Worm (Caenorhabditis elegans) whole organism, young adult: ENCODE results near the gene cyp-34A8.

Source experiments
- B0019.2 ChIP-seq: fragments of 200-800 bp; sonication (Bioruptor generic); conservative IDR thresholded peaks from 2 replicates; pipeline ENCODE4 v1.3.6; 2022; ENCODE audit warnings: missing genetic modification reagents, missing genetic modification characterization, missing compliant biosample characterization
- B0261.1 ChIP-seq: sonication (generic microtip); optimal IDR thresholded peaks from 2 replicates; lab custom pipeline; 2016; ENCODE audit warnings: mild to moderate bottlenecking, missing genetic modification characterization, moderate library complexity, missing compliant biosample characterization
- B0336.3 ChIP-seq: fragments of 200-800 bp; sonication (Bioruptor generic); IDR thresholded peaks from 2 replicates; pipeline ENCODE4 v1.3.6; 2022; ENCODE audit warnings: missing genetic modification characterization, missing compliant biosample characterization
- D2030.7 ChIP-seq: fragments of 200-800 bp; sonication (Bioruptor generic); IDR thresholded peaks from 2 replicates; pipeline ENCODE4 v1.3.6; 2022; ENCODE audit warnings: missing genetic modification reagents, missing genetic modification characterization, missing compliant biosample characterization
- F55B11.4 ChIP-seq: sonication (generic microtip); optimal IDR thresholded peaks from 2 replicates; lab custom pipeline; 2016; ENCODE audit warnings: missing compliant biosample characterization, missing genetic modification characterization, borderline replicate concordance; ENCODE audit not compliant: insufficient read depth
- F57C9.4 ChIP-seq: sonication (generic microtip); optimal IDR thresholded peaks from 2 replicates; lab custom pipeline; 2017; ENCODE audit warnings: mild to moderate bottlenecking, missing genetic modification characterization, missing compliant biosample characterization
- K11D2.4 ChIP-seq: fragments of 200-800 bp; sonication (Bioruptor generic); IDR thresholded peaks from 2 replicates; pipeline ENCODE4 v1.3.6; 2022; ENCODE audit warnings: missing genetic modification reagents, missing genetic modification characterization, missing compliant biosample characterization
- akir-1 ChIP-seq: fragments of 200-800 bp; sonication (Bioruptor generic); optimal IDR thresholded peaks from 2 replicates; lab custom pipeline; 2018; ENCODE audit warnings: mild to moderate bottlenecking, missing genetic modification characterization, moderate library complexity, missing compliant biosample characterization
- ama-1 ChIP-seq, 3 experiments: fragments of 150-350 bp in 1 of 3; sonication (generic microtip) in 2 of 3; optimal IDR thresholded peaks; 2 replicates each; lab custom pipeline; 2014 to 2018; ENCODE audit warnings: missing biosample characterization in 2 of 3, missing genetic modification characterization in 2 of 3, missing genetic modification reagents in 2 of 3
- atf-7 ChIP-seq: sonication (generic microtip); optimal IDR thresholded peaks from 2 replicates; lab custom pipeline; 2017; ENCODE audit warnings: mild to moderate bottlenecking, missing genetic modification characterization, missing compliant biosample characterization
- attf-3 ChIP-seq: fragments of 200-800 bp; sonication (Bioruptor generic); conservative IDR thresholded peaks from 2 replicates; pipeline ENCODE4 v1.3.6; 2022; ENCODE audit warnings: missing genetic modification reagents, missing genetic modification characterization, missing compliant biosample characterization
- attf-5 ChIP-seq: fragments of 200-800 bp; sonication (Bioruptor generic); optimal IDR thresholded peaks from 2 replicates; lab custom pipeline; 2018; ENCODE audit warnings: mild to moderate bottlenecking, missing genetic modification characterization, missing compliant biosample characterization
- bed-1 ChIP-seq: fragments of 200-800 bp; sonication (Bioruptor generic); IDR thresholded peaks from 2 replicates; pipeline ENCODE4 v1.3.6; 2022; ENCODE audit warnings: missing genetic modification reagents, missing genetic modification characterization, missing compliant biosample characterization
- bed-2 ChIP-seq: fragments of 200-800 bp; sonication (Bioruptor generic); IDR thresholded peaks from 2 replicates; pipeline ENCODE4 v1.3.6; 2022; ENCODE audit warnings: missing genetic modification reagents, missing genetic modification characterization, missing compliant biosample characterization
- ccch-3 ChIP-seq: fragments of 200-800 bp; sonication (Bioruptor generic); optimal IDR thresholded peaks from 2 replicates; lab custom pipeline; 2018; ENCODE audit warnings: mild to moderate bottlenecking, missing genetic modification characterization, missing compliant biosample characterization
- cebp-1 ChIP-seq, 2 experiments: fragments of 200-800 bp in 1 of 2; sonication (Bioruptor generic) in 1 of 2; sonication (generic microtip) in 1 of 2; IDR thresholded peaks in 1 of 2; optimal IDR thresholded peaks in 1 of 2; 2 replicates each; pipeline versions ENCODE4 v1.3.6 to Lab custom; 2017 to 2022; ENCODE audit warnings: missing compliant biosample characterization in 2 of 2, missing genetic modification characterization in 2 of 2, mild to moderate bottlenecking in 1 of 2, missing genetic modification reagents in 1 of 2, moderate library complexity in 1 of 2
- ceh-79 ChIP-seq: sonication (generic microtip); optimal IDR thresholded peaks from 2 replicates; lab custom pipeline; 2017; ENCODE audit warnings: mild to moderate bottlenecking, missing genetic modification characterization, missing compliant biosample characterization
- ceh-91 ChIP-seq: fragments of 200-800 bp; sonication (Bioruptor generic); IDR thresholded peaks from 2 replicates; pipeline ENCODE4 v1.3.6; 2022; ENCODE audit warnings: missing genetic modification reagents, missing genetic modification characterization, missing compliant biosample characterization
- chd-7 ChIP-seq: sonication (generic microtip); optimal IDR thresholded peaks from 2 replicates; lab custom pipeline; 2016; ENCODE audit warnings: mild to moderate bottlenecking, missing genetic modification characterization, moderate library complexity, missing compliant biosample characterization
- dpl-1 ChIP-seq: fragments of 150-350 bp; optimal IDR thresholded peaks from 2 replicates; lab custom pipeline; 2014; ENCODE audit warnings: missing biosample characterization, missing genetic modification reagents, missing genetic modification characterization
- gei-17 ChIP-seq: fragments of 200-800 bp; sonication (Bioruptor generic); optimal IDR thresholded peaks from 2 replicates; lab custom pipeline; 2018; ENCODE audit warnings: mild to moderate bottlenecking, missing genetic modification characterization, missing compliant biosample characterization
- hlh-12 ChIP-seq: sonication (generic microtip); optimal IDR thresholded peaks from 2 replicates; lab custom pipeline; 2016; ENCODE audit warnings: missing genetic modification characterization, missing compliant biosample characterization
- hmg-20 ChIP-seq: fragments of 200-800 bp; sonication (Bioruptor generic); IDR thresholded peaks from 2 replicates; pipeline ENCODE4 v1.3.6; 2022; ENCODE audit warnings: missing genetic modification reagents, missing genetic modification characterization, missing compliant biosample characterization
- hrde-1 ChIP-seq: sonication (generic microtip); optimal IDR thresholded peaks from 2 replicates; lab custom pipeline; 2016; ENCODE audit warnings: missing genetic modification characterization, mild to moderate bottlenecking, missing compliant biosample characterization, moderate library complexity, missing genotype, missing genetic modification reagents, borderline replicate concordance
- let-526 ChIP-seq: fragments of 200-800 bp; sonication (Bioruptor generic); IDR thresholded peaks from 2 replicates; pipeline ENCODE4 v1.3.6; 2022; ENCODE audit warnings: missing genetic modification reagents, missing genetic modification characterization, missing compliant biosample characterization
- lin-26 ChIP-seq: fragments of 200-800 bp; sonication (Bioruptor generic); IDR thresholded peaks from 2 replicates; pipeline ENCODE4 v1.3.6; 2022; ENCODE audit warnings: missing genetic modification reagents, missing genetic modification characterization, missing compliant biosample characterization
- lsy-27 ChIP-seq: sonication (generic microtip); optimal IDR thresholded peaks from 2 replicates; lab custom pipeline; 2017; ENCODE audit warnings: missing genetic modification characterization, mild to moderate bottlenecking, missing compliant biosample characterization, antibody characterized with exemption, missing genotype, borderline replicate concordance; ENCODE audit not compliant: insufficient read depth
- madf-10 ChIP-seq: sonication (generic microtip); optimal IDR thresholded peaks from 2 replicates; lab custom pipeline; 2016; ENCODE audit warnings: mild to moderate bottlenecking, missing genetic modification characterization, missing compliant biosample characterization
- mcd-1 ChIP-seq: fragments of 200-800 bp; sonication (Bioruptor generic); IDR thresholded peaks from 2 replicates; pipeline ENCODE4 v1.3.6; 2022; ENCODE audit warnings: missing genetic modification reagents, missing genetic modification characterization, missing compliant biosample characterization
- nhr-80 ChIP-seq: sonication (generic microtip); optimal IDR thresholded peaks from 2 replicates; lab custom pipeline; 2016; ENCODE audit warnings: missing genetic modification characterization, missing compliant biosample characterization
- rcor-1 ChIP-seq: fragments of 200-800 bp; sonication (Bioruptor generic); IDR thresholded peaks from 2 replicates; pipeline ENCODE4 v1.3.6; 2022; ENCODE audit warnings: missing genetic modification reagents, missing genetic modification characterization, missing compliant biosample characterization
- rec-8 ChIP-seq, 2 experiments: sonication (generic microtip); optimal IDR thresholded peaks; 2 replicates each; lab custom pipeline; 2016; ENCODE audit warnings: mild to moderate bottlenecking in 2 of 2, missing genetic modification characterization in 2 of 2, missing genetic modification reagents in 2 of 2, missing genotype in 2 of 2, missing biosample characterization in 1 of 2, missing compliant biosample characterization in 1 of 2, moderate library complexity in 1 of 2
- sdz-38 ChIP-seq: sonication (generic microtip); optimal IDR thresholded peaks from 2 replicates; lab custom pipeline; 2016; ENCODE audit warnings: missing genotype, missing genetic modification characterization, missing compliant biosample characterization
- sea-2 ChIP-seq: fragments of 200-800 bp; sonication (Bioruptor generic); IDR thresholded peaks from 2 replicates; pipeline ENCODE4 v1.3.6; 2022; ENCODE audit warnings: missing genetic modification characterization, missing compliant biosample characterization
- snpc-1.1 ChIP-seq: sonication (generic microtip); optimal IDR thresholded peaks from 2 replicates; lab custom pipeline; 2017; ENCODE audit warnings: missing genetic modification characterization, mild to moderate bottlenecking, missing compliant biosample characterization, antibody characterized with exemption, moderate library complexity, missing genotype, missing genetic modification reagents; ENCODE audit not compliant: insufficient read depth
- snpc-1.3 ChIP-seq: sonication (generic microtip); optimal IDR thresholded peaks from 2 replicates; lab custom pipeline; 2017; ENCODE audit warnings: missing genetic modification characterization, mild to moderate bottlenecking, missing compliant biosample characterization, antibody characterized with exemption, moderate library complexity, missing genotype, missing genetic modification reagents; ENCODE audit not compliant: insufficient read depth
- sptf-2 ChIP-seq: fragments of 200-800 bp; sonication (Bioruptor generic); optimal IDR thresholded peaks from 2 replicates; lab custom pipeline; 2018; ENCODE audit warnings: mild to moderate bottlenecking, missing genetic modification characterization, missing compliant biosample characterization
- tbp1 ChIP-seq: fragments of 200-800 bp; sonication (Bioruptor generic); optimal IDR thresholded peaks from 2 replicates; lab custom pipeline; 2018; ENCODE audit warnings: mild to moderate bottlenecking, missing genetic modification characterization, missing compliant biosample characterization
- tlf-1 ChIP-seq: fragments of 200-800 bp; sonication (Bioruptor generic); optimal IDR thresholded peaks from 2 replicates; lab custom pipeline; 2018; ENCODE audit warnings: mild to moderate bottlenecking, missing genetic modification characterization, missing compliant biosample characterization
- unc-130 ChIP-seq: sonication (generic microtip); optimal IDR thresholded peaks from 2 replicates; lab custom pipeline; 2016; ENCODE audit warnings: missing genetic modification reagents, missing genetic modification characterization, missing compliant biosample characterization
- xnd-1 ChIP-seq: sonication (generic microtip); optimal IDR thresholded peaks from 2 replicates; lab custom pipeline; 2016; ENCODE audit warnings: missing genotype, missing genetic modification reagents, missing genetic modification characterization, missing compliant biosample characterization
- zim-3 ChIP-seq: sonication (generic microtip); optimal IDR thresholded peaks from 2 replicates; lab custom pipeline; 2017; ENCODE audit warnings: mild to moderate bottlenecking, missing genetic modification characterization, moderate library complexity, missing compliant biosample characterization
- ztf-28 ChIP-seq: fragments of 200-800 bp; sonication (Bioruptor generic); IDR thresholded peaks from 2 replicates; pipeline ENCODE4 v1.3.6; 2022; ENCODE audit warnings: missing genetic modification reagents, missing genetic modification characterization, missing compliant biosample characterization
- ztf-6 ChIP-seq: fragments of 200-800 bp; sonication (Bioruptor generic); IDR thresholded peaks from 2 replicates; pipeline ENCODE4 v1.3.6; 2022; ENCODE audit warnings: missing genetic modification reagents, missing genetic modification characterization, missing compliant biosample characterization

Gene cyp-34A8

DNA sequence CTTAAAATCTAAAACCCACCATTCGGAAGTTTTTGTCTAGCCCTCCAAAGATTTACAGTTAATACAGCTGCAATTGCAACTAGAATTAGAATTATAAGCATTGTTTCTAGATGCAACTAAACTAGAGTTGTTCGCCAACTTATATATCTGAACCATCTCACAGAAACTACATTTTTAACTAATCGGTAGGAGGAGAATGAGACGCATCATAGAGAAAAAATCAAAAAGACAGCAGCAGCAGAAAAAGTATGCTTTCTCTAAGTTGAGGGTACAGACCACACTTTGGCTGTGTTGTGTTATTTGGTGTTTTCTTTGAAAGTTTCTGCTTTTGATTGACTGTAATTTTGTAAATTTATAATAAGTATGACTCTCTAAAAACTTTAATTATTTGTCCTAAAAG, 3.9 kb downstream of the cyp-34A8 start, which contains the start of gene cyp-34A7:
cyp-34A7 (minus strand) TSS at position 101 of the 400 bp plus-strand sequence.
- no peak for TF ChIP-seq tlf-1 (GFP tag; lab: Kevin White, UChicago)
- no peak for TF ChIP-seq sptf-2
- no peak for TF ChIP-seq akir-1 (GFP tag; lab: Kevin White, UChicago)
- TF ChIP-seq madf-10: no peak
- TF ChIP-seq unc-130 (GFP tag; lab: Kevin White, UChicago): no peak
- no peak for TF ChIP-seq sdz-38 (tag; lab: Kevin White, UChicago)
- no peak for TF ChIP-seq rcor-1 (GFP tag; lab: Robert Waterston, UW)
- no peak for TF ChIP-seq nhr-80 (tag; lab: Kevin White, UChicago)
- TF ChIP-seq D2030.7 (GFP tag; lab: Robert Waterston, UW): no peak
- no peak for TF ChIP-seq lsy-27
- no peak for TF ChIP-seq atf-7
- no peak for TF ChIP-seq ceh-91
- TF ChIP-seq ceh-79 (tag; lab: Kevin White, UChicago): no peak
- no peak for TF ChIP-seq gei-17
- no peak for TF ChIP-seq B0261.1
- no peak for TF ChIP-seq bed-1 (GFP tag; lab: Robert Waterston, UW)
- no peak for TF ChIP-seq xnd-1 (tag; lab: Kevin White, UChicago)
- TF ChIP-seq K11D2.4 (GFP tag; lab: Robert Waterston, UW): no peak

ce11 chrV:3961235-3961634, 6.4 kb downstream of the cyp-34A8 start, which contains the start of gene cyp-34A6:
Gene cyp-34A6 (minus strand): TSS chrV:3961335.
- no peak for TF ChIP-seq B0336.3 (GFP tag; lab: Robert Waterston, UW)
- no peak for TF ChIP-seq F55B11.4 (tag; lab: Kevin White, UChicago)
- TF ChIP-seq ccch-3: no peak

DNA sequence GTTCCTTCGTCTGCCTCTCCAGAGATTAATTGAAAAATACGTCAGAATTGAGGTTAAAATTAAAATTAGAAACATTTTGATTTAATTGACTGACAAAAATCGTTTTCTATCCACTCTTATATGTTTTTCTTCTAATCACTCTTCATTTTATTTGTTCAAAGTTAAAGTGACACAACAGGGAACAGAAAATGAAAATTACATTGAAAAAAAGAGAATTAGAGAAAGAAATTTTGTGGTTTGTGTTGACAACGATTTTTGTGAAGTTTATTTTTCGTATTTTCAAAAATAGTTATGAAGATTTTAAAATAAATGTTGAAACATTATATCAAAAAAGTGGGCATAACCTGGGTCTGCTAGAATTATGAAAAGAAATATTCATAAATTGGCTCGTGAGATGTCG, 10.0 kb downstream of the cyp-34A8 start, which contains the start of gene cyp-34A5:
cyp-34A5 (minus strand) TSS at position 101 of the 400 bp plus-strand sequence.
- no peak for TF ChIP-seq F57C9.4 (tag; lab: Kevin White, UChicago)
- TF ChIP-seq F55B11.4 (tag; lab: Kevin White, UChicago): no peak
- TF ChIP-seq cebp-1 (GFP tag; IDR thresholded peaks at IDR 0.05; lab: Robert Waterston, UW): no peak
- TF ChIP-seq cebp-1 (tag; optimal IDR thresholded peaks at IDR 0.05; lab: Kevin White, UChicago): no peak
- TF ChIP-seq B0261.1: no peak
- TF ChIP-seq atf-7: no peak
- TF ChIP-seq attf-3 (GFP tag; lab: Robert Waterston, UW): no peak
- TF ChIP-seq lin-26 (GFP tag; lab: Robert Waterston, UW): no peak
- TF ChIP-seq chd-7: no peak
- TF ChIP-seq dpl-1 (GFP tag; lab: Kevin White, UChicago): no peak
- no peak for TF ChIP-seq ztf-6 (GFP tag; lab: Robert Waterston, UW)
- no peak for TF ChIP-seq attf-5
- no peak for TF ChIP-seq ztf-28 (GFP tag; lab: Robert Waterston, UW)

ce11 chrV:3953739-3954138, 13.9 kb downstream of the cyp-34A8 start, which contains the start of gene str-247:
Gene str-247 (plus strand): TSS chrV:3954039.
- no peak for TF ChIP-seq rec-8 (tag; optimal IDR thresholded peaks at IDR 0.05; lab: Kevin White, UChicago)
- TF ChIP-seq xnd-1 (tag; lab: Kevin White, UChicago): no peak
- no peak for TF ChIP-seq sea-2
- TF ChIP-seq unc-130 (GFP tag; lab: Kevin White, UChicago): no peak
- TF ChIP-seq hrde-1 (tag; lab: Kevin White, UChicago): no peak
- no peak for TF ChIP-seq hlh-12
- no peak for TF ChIP-seq ztf-28 (GFP tag; lab: Robert Waterston, UW)
- TF ChIP-seq let-526 (GFP tag; lab: Robert Waterston, UW): no peak
- no peak for TF ChIP-seq ama-1 (optimal IDR thresholded peaks at IDR 0.05; lab: Kevin White, UChicago)
- no peak for TF ChIP-seq ama-1 (GFP tag; optimal IDR thresholded peaks at IDR 0.05; lab: Kevin White, UChicago)
- TF ChIP-seq hmg-20 (GFP tag; lab: Robert Waterston, UW): no peak
- TF ChIP-seq snpc-1.1: no peak
- no peak for TF ChIP-seq snpc-1.3 (tag; lab: Kevin White, UChicago)
- no peak for TF ChIP-seq zim-3 (tag; lab: Kevin White, UChicago)
- TF ChIP-seq tbp1 (GFP tag; lab: Kevin White, UChicago): no peak
- TF ChIP-seq B0019.2 (GFP tag; lab: Robert Waterston, UW): no peak
- TF ChIP-seq bed-2 (GFP tag; lab: Robert Waterston, UW): no peak
- no peak for TF ChIP-seq mcd-1
